Fruit fly (Drosophila melanogaster): ENCODE results near the gene CG10616.
A peak's percentile ranks its signal among the peaks of the same experiment; 100 is the strongest.

CG10616 gene

DNA sequence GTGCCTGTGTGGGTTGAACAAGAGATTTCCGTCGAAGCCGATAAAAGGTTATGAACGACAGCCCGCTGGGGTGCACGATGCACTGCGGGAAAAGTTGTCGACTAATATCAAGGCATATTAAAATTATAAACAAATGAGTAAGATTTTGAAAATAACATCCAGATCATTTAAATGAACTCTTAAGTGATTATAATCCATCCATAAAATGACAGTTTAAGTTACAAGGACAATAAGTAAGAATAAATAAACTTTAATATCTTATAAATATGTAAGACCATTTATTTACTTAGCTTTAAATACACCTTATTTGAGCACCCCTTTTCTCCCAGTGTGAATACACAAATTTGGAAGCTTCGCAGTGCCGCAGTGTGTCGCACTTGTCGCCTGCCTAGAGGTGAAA lies 27.5 kb upstream of the CG10616 start (continued):
- TF ChIP-seq sens (GFP tag) (peak; percentile 19), her (GFP tag; optimal IDR thresholded peaks at IDR 0.05) (no peak), CG2875 (GFP tag; optimal IDR thresholded peaks at IDR 0.05) (no peak), CG4282 (GFP tag; optimal IDR thresholded peaks at IDR 0.05) (no peak), CG6175 (GFP tag; IDR thresholded peaks at IDR 0.05) (no peak), aop (GFP tag; IDR thresholded peaks at IDR 0.05) (no peak), HLHmδ (GFP tag; optimal IDR thresholded peaks at IDR 0.05) (no peak), CG8924 (tag; optimal IDR thresholded peaks at IDR 0.05) (peak; percentile 41), cato (GFP tag; optimal IDR thresholded peaks at IDR 0.05; ENCODE audit: borderline replicate concordance) (no peak), usp (GFP tag; optimal IDR thresholded peaks at IDR 0.05) (no peak), CG3065 (GFP tag; optimal IDR thresholded peaks at IDR 0.05) (no peak), gsb (GFP tag; IDR thresholded peaks at IDR 0.05) (no peak), CG11723 (GFP tag; optimal IDR thresholded peaks at IDR 0.05) (no peak), CG13123 (GFP tag; optimal IDR thresholded peaks at IDR 0.05) (no peak), lbe (GFP tag; optimal IDR thresholded peaks at IDR 0.05) (no peak), CG4360 (GFP tag; IDR thresholded peaks at IDR 0.05) (no peak), twi (tag; optimal IDR thresholded peaks at IDR 0.05) (no peak), E2f2 (GFP tag; IDR thresholded peaks at IDR 0.05) (no peak), hbn (GFP tag; IDR thresholded peaks at IDR 0.05; ENCODE audit: partially characterized antibody) (no peak), Dfd (GFP tag; optimal IDR thresholded peaks at IDR 0.05) (no peak), CG4617 (GFP tag; optimal IDR thresholded peaks at IDR 0.05; ENCODE audit: borderline replicate concordance) (no peak), CG18476 (GFP tag; optimal IDR thresholded peaks at IDR 0.05) (no peak), CG1529 (GFP tag; optimal IDR thresholded peaks at IDR 0.05) (no peak), ara (GFP tag; IDR thresholded peaks at IDR 0.05) (0 out of 2 replicates have a peak, but pooled peaks have one; percentile 35), CG31441 (GFP tag; IDR thresholded peaks at IDR 0.05) (0 out of 2 replicates have a peak, but pooled peaks have one; percentile 39), z (GFP tag; IDR thresholded peaks at IDR 0.05) (no peak), Deaf1 (tag; optimal IDR thresholded peaks at IDR 0.05) (no peak), CG5245 (GFP tag; optimal IDR thresholded peaks at IDR 0.05) (no peak), otp (GFP tag; IDR thresholded peaks at IDR 0.05) (no peak), disco-r (GFP tag; optimal IDR thresholded peaks at IDR 0.05) (no peak), trh (GFP tag; optimal IDR thresholded peaks at IDR 0.05) (no peak), CG14710 (tag; optimal IDR thresholded peaks at IDR 0.05) (peak; percentile 74), Fer2 (tag; optimal IDR thresholded peaks at IDR 0.05) (no peak), Blimp-1 (GFP tag; optimal IDR thresholded peaks at IDR 0.05) (peak; percentile 49), CG8089 (GFP tag; optimal IDR thresholded peaks at IDR 0.05) (no peak), Bteb2 (GFP tag; optimal IDR thresholded peaks at IDR 0.05) (no peak), Elba2 (GFP tag; optimal IDR thresholded peaks at IDR 0.05) (no peak), Myb (GFP tag; optimal IDR thresholded peaks at IDR 0.05) (no peak), CG14860 (GFP tag; IDR thresholded peaks at IDR 0.05; ENCODE audit: partially characterized antibody) (no peak), CG18011 (GFP tag; optimal IDR thresholded peaks at IDR 0.05) (no peak), zen (tag; optimal IDR thresholded peaks at IDR 0.05) (peak; percentile 46), CkIIα-i1 (GFP tag; IDR thresholded peaks at IDR 0.05) (no peak), Bgb (GFP tag; IDR thresholded peaks at IDR 0.05; ENCODE audit: partially characterized antibody) (no peak), bbx (GFP tag; IDR thresholded peaks at IDR 0.05; ENCODE audit: partially characterized antibody) (no peak), zfh1 (GFP tag; IDR thresholded peaks at IDR 0.05) (no peak), CG18599 (GFP tag; optimal IDR thresholded peaks at IDR 0.05) (no peak), CG12391 (tag; optimal IDR thresholded peaks at IDR 0.05) (peak; percentile 36), tll (GFP tag; optimal IDR thresholded peaks at IDR 0.05) (no peak), CG10321 (GFP tag; IDR thresholded peaks at IDR 0.05) (no peak), jumu (GFP tag; optimal IDR thresholded peaks at IDR 0.05) (no peak), row (GFP tag; IDR thresholded peaks at IDR 0.05) (peak; percentile 22; the same call in 1 of the 3 replicates)
